Worm (Caenorhabditis elegans): Measurements from ENCODE around the gene frpr-2.

Gene frpr-2

ce11 chrX:12981393-12981792, 16.1 kb downstream of the frpr-2 start, which contains the start of gene scav-4:
Gene scav-4, plus strand, starts transcription at chrX:12981775.
- TF ChIP-seq unc-62 (GFP tag; optimal IDR thresholded peaks at IDR 0.05), result no peak
- no peak for TF ChIP-seq nhr-25 (tag; optimal IDR thresholded peaks at IDR 0.05)
- no peak for TF ChIP-seq nhr-12 (tag; optimal IDR thresholded peaks at IDR 0.05)
- TF ChIP-seq sma-3 (GFP tag; optimal IDR thresholded peaks at IDR 0.05), result no peak
- TF ChIP-seq fos-1 (tag; optimal IDR thresholded peaks at IDR 0.05), result peak; percentile 42
- peak; percentile 54 for TF ChIP-seq crh-2 (tag; optimal IDR thresholded peaks at IDR 0.05)
- TF ChIP-seq elt-3 (tag; optimal IDR thresholded peaks at IDR 0.05), result no peak
- no peak for TF ChIP-seq nhr-237 (tag; optimal IDR thresholded peaks at IDR 0.05)
- no peak for TF ChIP-seq ceh-16 (tag; optimal IDR thresholded peaks at IDR 0.05)
- TF ChIP-seq ztf-11 (tag; optimal IDR thresholded peaks at IDR 0.05), result no peak
- TF ChIP-seq sma-9 (GFP tag; optimal IDR thresholded peaks at IDR 0.05), result peak; percentile 13
- TF ChIP-seq sma-9 (tag; optimal IDR thresholded peaks at IDR 0.05), result no peak

ce11 chrX:12982725-12983124, 17.5 kb downstream of the frpr-2 start:
- TF ChIP-seq fos-1 (tag; optimal IDR thresholded peaks at IDR 0.05) (peak; percentile 25), nhr-21 (tag; optimal IDR thresholded peaks at IDR 0.05) (no peak), blmp-1 (tag; optimal IDR thresholded peaks at IDR 0.05; ENCODE audit: insufficient read depth) (no peak)

- TF ChIP-seq ama-1 (optimal IDR thresholded peaks at IDR 0.05), result no peak
- TF ChIP-seq nhr-12 (tag; optimal IDR thresholded peaks at IDR 0.05), result no peak
- no peak for TF ChIP-seq ztf-4 (tag; optimal IDR thresholded peaks at IDR 0.05)
- no peak for TF ChIP-seq aly-2 (tag; optimal IDR thresholded peaks at IDR 0.05)
- no peak for TF ChIP-seq unc-55 (GFP tag; optimal IDR thresholded peaks at IDR 0.05)
- no peak for TF ChIP-seq ztf-11 (tag; optimal IDR thresholded peaks at IDR 0.05)
- no peak for TF ChIP-seq zag-1 (tag; optimal IDR thresholded peaks at IDR 0.05)
These were observed 21.9 kb downstream of the frpr-2 start, which contains the start of gene mff-1 for ce11 chrX:12987119-12987518. Gene mff-1, minus strand, starts transcription at chrX:12987219.

ce11 chrX:12989205-12989604, 23.9 kb downstream of the frpr-2 start, which contains the start of gene F11C1.7:
Gene F11C1.7, plus strand, starts transcription at chrX:12989344.
- no peak for TF ChIP-seq zag-1 (tag; optimal IDR thresholded peaks at IDR 0.05)
- peak; percentile 26 for TF ChIP-seq C34F6.9 (tag; optimal IDR thresholded peaks at IDR 0.05)
- TF ChIP-seq lin-39 (tag; optimal IDR thresholded peaks at IDR 0.05), result no peak
- TF ChIP-seq crh-2 (tag; optimal IDR thresholded peaks at IDR 0.05), result peak; percentile 23
- no peak for TF ChIP-seq elt-3 (tag; optimal IDR thresholded peaks at IDR 0.05)
- no peak for TF ChIP-seq mbf-1 (tag; optimal IDR thresholded peaks at IDR 0.05)
- TF ChIP-seq blmp-1 (tag; optimal IDR thresholded peaks at IDR 0.05; ENCODE audit: insufficient read depth), result no peak
- TF ChIP-seq egl-27 (tag; optimal IDR thresholded peaks at IDR 0.05), result no peak
- no peak for TF ChIP-seq nhr-21 (tag; optimal IDR thresholded peaks at IDR 0.05)
- no peak for TF ChIP-seq mdl-1 (tag; optimal IDR thresholded peaks at IDR 0.05)
- no peak for TF ChIP-seq nhr-6 (tag; optimal IDR thresholded peaks at IDR 0.05)
- no peak for TF ChIP-seq F13H6.1 (tag; optimal IDR thresholded peaks at IDR 0.05)
- TF ChIP-seq gmeb-1 (tag; optimal IDR thresholded peaks at IDR 0.05), result no peak
- TF ChIP-seq nhr-11 (tag; optimal IDR thresholded peaks at IDR 0.05), result no peak
- TF ChIP-seq fos-1 (tag; optimal IDR thresholded peaks at IDR 0.05), result no peak
- no peak for TF ChIP-seq nhr-23 (tag; optimal IDR thresholded peaks at IDR 0.05)
- peak in 1 of 2 experiments; percentile 41 for TF ChIP-seq lsy-2 (tag; optimal IDR thresholded peaks at IDR 0.05)
- TF ChIP-seq nhr-25 (tag; optimal IDR thresholded peaks at IDR 0.05), result peak; percentile 42
- TF ChIP-seq nhr-129 (tag; optimal IDR thresholded peaks at IDR 0.05), result peak; percentile 40
- TF ChIP-seq elt-1 (tag; optimal IDR thresholded peaks at IDR 0.05), result no peak

- TF ChIP-seq egl-27 (tag; optimal IDR thresholded peaks at IDR 0.05) (no peak), unc-55 (GFP tag; optimal IDR thresholded peaks at IDR 0.05) (no peak), lin-13 (GFP tag; optimal IDR thresholded peaks at IDR 0.05) (peak; percentile 43), alr-1 (tag; optimal IDR thresholded peaks at IDR 0.05) (no peak), blmp-1 (tag; optimal IDR thresholded peaks at IDR 0.05; ENCODE audit: insufficient read depth) (no peak), zag-1 (tag; optimal IDR thresholded peaks at IDR 0.05) (no peak), mbf-1 (tag; optimal IDR thresholded peaks at IDR 0.05) (no peak), elt-3 (tag; optimal IDR thresholded peaks at IDR 0.05) (no peak), lin-11 (tag; optimal IDR thresholded peaks at IDR 0.05) (no peak), lsy-2 (tag; optimal IDR thresholded peaks at IDR 0.05) (peak in 1 of 2 experiments; percentile 43), ztf-11 (tag; optimal IDR thresholded peaks at IDR 0.05) (no peak), nhr-23 (tag; optimal IDR thresholded peaks at IDR 0.05) (no peak), nhr-237 (tag; optimal IDR thresholded peaks at IDR 0.05) (no peak), snpc-4 (tag; optimal IDR thresholded peaks at IDR 0.05) (no peak), nhr-129 (tag; optimal IDR thresholded peaks at IDR 0.05) (peak; percentile 80), unc-39 (tag; optimal IDR thresholded peaks at IDR 0.05) (no peak), ceh-82 (tag; optimal IDR thresholded peaks at IDR 0.05) (no peak), peb-1 (tag; optimal IDR thresholded peaks at IDR 0.05) (no peak), unc-62 (GFP tag; optimal IDR thresholded peaks at IDR 0.05) (no peak), nhr-77 (tag; optimal IDR thresholded peaks at IDR 0.05) (no peak), mab-5 (tag; optimal IDR thresholded peaks at IDR 0.05) (no peak), mdl-1 (tag; optimal IDR thresholded peaks at IDR 0.05) (no peak), sma-3 (GFP tag; optimal IDR thresholded peaks at IDR 0.05) (peak; percentile 30), sma-9 (GFP tag; optimal IDR thresholded peaks at IDR 0.05) (peak; percentile 80), sma-9 (tag; optimal IDR thresholded peaks at IDR 0.05) (no peak), nhr-6 (tag; optimal IDR thresholded peaks at IDR 0.05) (no peak), nhr-12 (tag; optimal IDR thresholded peaks at IDR 0.05) (no peak)
These were observed 25.6 kb downstream of the frpr-2 start, which contains the start of the genes F11C1.1 and vwa-8 for ce11 chrX:12990529-12991520. Gene F11C1.1, minus strand, starts transcription at chrX:12990579. Gene vwa-8, plus strand, starts transcription at chrX:12991470.

Measured in whole organism, L2 larva.